Fruit fly (Drosophila melanogaster) whole organism, pupa: ENCODE measurements around the gene rau.

ENCODE experiments used
- CG17806 ChIP-seq: fragments of 200-800 bp; sonication (Bioruptor generic); optimal IDR thresholded peaks from 2 replicates; lab custom pipeline; 2018; ENCODE audit warnings: missing biosample characterization, mild to moderate bottlenecking, missing genetic modification characterization, moderate library complexity
- CG32121 ChIP-seq: fragments of 200-800 bp; sonication (Bioruptor generic); IDR thresholded peaks from 2 replicates; pipeline ENCODE4 v1.3.6; 2022; ENCODE audit warnings: missing biosample characterization, missing genetic modification characterization
- CG9948 ChIP-seq: fragments of 200-800 bp; sonication (Bioruptor generic); optimal IDR thresholded peaks from 2 replicates; lab custom pipeline; 2018; ENCODE audit warnings: missing biosample characterization, mild to moderate bottlenecking, missing genetic modification characterization, moderate library complexity
- D1 ChIP-seq: fragments of 200-800 bp; sonication (Bioruptor generic); optimal IDR thresholded peaks from 2 replicates; lab custom pipeline; 2018; ENCODE audit warnings: missing biosample characterization, mild to moderate bottlenecking, missing genetic modification characterization, moderate library complexity
- EcR ChIP-seq: fragments of 200-800 bp; sonication (Bioruptor generic); optimal IDR thresholded peaks from 3 replicates; lab custom pipeline; 2019; ENCODE audit warnings: missing biosample characterization, missing genetic modification characterization, mild to moderate bottlenecking, moderate library complexity, missing genetic modification reagents
- Pif1B ChIP-seq: fragments of 200-800 bp; sonication (Bioruptor generic); optimal IDR thresholded peaks from 3 replicates; lab custom pipeline; 2016; ENCODE audit warnings: missing biosample characterization, missing genetic modification characterization
- Snoo ChIP-seq: fragments of 200-800 bp; sonication (Bioruptor generic); optimal IDR thresholded peaks from 3 replicates; lab custom pipeline; 2017; ENCODE audit warnings: missing biosample characterization, mild to moderate bottlenecking, missing genetic modification characterization, inconsistent platforms
- gl ChIP-seq: fragments of 200-800 bp; sonication (Bioruptor generic); optimal IDR thresholded peaks from 2 replicates; lab custom pipeline; 2018; ENCODE audit warnings: missing biosample characterization, mild to moderate bottlenecking, missing genetic modification characterization
- rn ChIP-seq: fragments of 200-800 bp; sonication (Bioruptor generic); IDR thresholded peaks from 2 replicates; pipeline ENCODE4 v1.3.6; 2022; ENCODE audit warnings: missing biosample characterization, missing genetic modification characterization

DNA sequence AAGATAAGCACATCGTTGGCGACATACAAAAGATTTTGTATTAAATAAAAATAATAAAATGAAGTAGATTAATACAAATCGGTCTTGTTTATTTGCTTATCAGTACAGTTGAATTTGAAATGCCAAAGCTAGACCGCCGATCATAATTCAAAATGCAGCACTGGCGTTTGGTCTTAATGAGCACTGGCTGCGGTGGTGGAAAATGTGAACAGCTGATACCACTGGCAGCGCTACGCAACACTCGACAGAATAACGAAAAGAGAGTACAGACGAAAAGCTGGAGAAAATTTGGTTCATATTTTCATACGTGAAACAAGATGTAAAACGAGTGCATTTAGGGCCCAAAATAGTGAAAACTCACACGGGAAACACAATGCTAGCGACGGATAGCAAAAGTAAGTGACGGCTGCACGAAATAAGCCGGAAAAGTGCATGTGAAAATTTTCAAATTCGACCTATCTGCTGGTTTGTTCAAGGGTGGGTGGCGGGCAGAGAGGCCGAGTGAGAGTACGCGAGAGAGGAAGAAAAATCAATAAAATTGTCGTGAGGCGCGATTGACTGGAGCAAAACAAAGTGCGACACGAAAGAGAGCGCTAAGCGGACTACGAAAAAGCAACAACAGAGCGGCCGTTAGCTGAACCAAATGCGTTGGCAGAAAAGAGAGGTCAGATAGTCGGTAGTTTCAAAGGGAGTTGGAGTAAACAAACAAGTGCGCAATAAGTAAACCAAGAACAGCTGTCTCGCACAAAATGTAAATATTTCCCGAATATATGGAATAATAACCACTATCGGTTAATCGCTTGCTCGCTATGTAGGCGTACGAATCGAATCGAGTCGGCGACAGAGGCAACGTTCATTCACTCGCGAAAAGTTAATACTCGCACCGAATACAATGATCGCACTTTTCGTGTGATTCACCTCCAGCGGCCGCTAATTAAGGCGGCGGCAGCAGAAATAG, 27.9 kb upstream of the rau start, which contains the start of gene bchs:
- TF ChIP-seq Snoo: no peak
- no peak for TF ChIP-seq CG17806 (tag; lab: Kevin White, UChicago)
- TF ChIP-seq D1 (tag; lab: Kevin White, UChicago): no peak
- no peak for TF ChIP-seq CG9948 (tag; lab: Kevin White, UChicago)
- TF ChIP-seq CG32121 (GFP tag; lab: Robert Waterston, UW): 0 out of 2 replicates have a peak, but pooled peaks have one; percentile 12
- TF ChIP-seq gl (tag; lab: Kevin White, UChicago): no peak
- TF ChIP-seq Pif1B: peak; percentile 21
- TF ChIP-seq EcR (GFP tag; lab: Kevin White, UChicago): peak; percentile 60
- TF ChIP-seq rn: no peak
